Worm (Caenorhabditis elegans): ENCODE measurements around the gene R09E12.9.

- no peak for TF ChIP-seq him-1 (tag; optimal IDR thresholded peaks at IDR 0.05)
- TF ChIP-seq W03F9.2 (tag; optimal IDR thresholded peaks at IDR 0.05): no peak
Measured at ce11 chrV:797241-797640, 19.8 kb downstream of the R09E12.9 start.

Data from whole organism, L4/young adult.